Fruit fly (Drosophila melanogaster) whole organism, embryonic: Measurements from ENCODE around the gene Hsp22.

Source experiments
- Antp ChIP-seq: fragments of 200-800 bp; sonication (Bioruptor generic); optimal IDR thresholded peaks from 3 replicates; lab custom pipeline; 2016; ENCODE audit warnings: missing biosample characterization, missing genetic modification characterization
- B-H1 ChIP-seq: fragments of 200-800 bp; sonication (Bioruptor generic); IDR thresholded peaks from 3 replicates; pipeline ENCODE4 v1.3.6; 2022; ENCODE audit warnings: missing biosample characterization, missing genetic modification characterization
- BtbVII ChIP-seq: fragments of 200-800 bp; sonication (Bioruptor generic); optimal IDR thresholded peaks from 3 replicates; lab custom pipeline; 2017; ENCODE audit warnings: missing biosample characterization, mild to moderate bottlenecking, missing genetic modification characterization
- CG10543 ChIP-seq: fragments of 200-800 bp; sonication (Bioruptor generic); optimal IDR thresholded peaks from 3 replicates; lab custom pipeline; 2017; ENCODE audit warnings: missing biosample characterization, mild to moderate bottlenecking, missing genetic modification characterization, moderate library complexity
- CG16813 ChIP-seq: fragments of 200-800 bp; sonication (Bioruptor generic); IDR thresholded peaks from 3 replicates; pipeline ENCODE4 v1.3.6; 2022; ENCODE audit warnings: missing biosample characterization, missing genetic modification characterization; ENCODE audit not compliant: partially characterized antibody
- CG16863 ChIP-seq: fragments of 200-800 bp; sonication (Bioruptor generic); optimal IDR thresholded peaks from 3 replicates; lab custom pipeline; 2016; ENCODE audit warnings: missing biosample characterization, missing genetic modification characterization
- CG18262 ChIP-seq: fragments of 200-800 bp; optimal IDR thresholded peaks from 3 replicates; lab custom pipeline; 2019; ENCODE audit warnings: missing biosample characterization, mild to moderate bottlenecking, missing genetic modification characterization, moderate library complexity
- CG1832 ChIP-seq: fragments of 200-800 bp; sonication (Bioruptor generic); optimal IDR thresholded peaks from 2 replicates; lab custom pipeline; 2017; ENCODE audit warnings: missing biosample characterization, mild to moderate bottlenecking, missing genetic modification characterization, inconsistent platforms
- CG31224 ChIP-seq: fragments of 200-800 bp; sonication (Bioruptor generic); IDR thresholded peaks from 2 replicates; pipeline ENCODE4 v1.3.6; 2022; ENCODE audit warnings: missing biosample characterization, missing genetic modification characterization
- CG32767 ChIP-seq: fragments of 200-800 bp; sonication (Bioruptor generic); IDR thresholded peaks from 2 replicates; pipeline ENCODE4 v1.3.6; 2022; ENCODE audit warnings: missing biosample characterization, missing genetic modification characterization
- CG33213 ChIP-seq: fragments of 200-800 bp; sonication (Bioruptor generic); optimal IDR thresholded peaks from 3 replicates; lab custom pipeline; 2016; ENCODE audit warnings: missing biosample characterization, missing genetic modification characterization
- CG3407 ChIP-seq: fragments of 200-800 bp; sonication (Bioruptor generic); optimal IDR thresholded peaks from 2 replicates; lab custom pipeline; 2018; ENCODE audit warnings: missing biosample characterization, mild to moderate bottlenecking, missing genetic modification characterization
- CG34376 ChIP-seq: fragments of 200-800 bp; sonication (Bioruptor generic); optimal IDR thresholded peaks from 2 replicates; lab custom pipeline; 2018; ENCODE audit warnings: missing biosample characterization, mild to moderate bottlenecking, missing genetic modification characterization
- CG6813 ChIP-seq: fragments of 200-800 bp; sonication (Bioruptor generic); optimal IDR thresholded peaks from 2 replicates; lab custom pipeline; 2017; ENCODE audit warnings: missing biosample characterization, missing genetic modification characterization, mild to moderate bottlenecking, moderate library complexity, missing genetic modification reagents
- CG7372 ChIP-seq: fragments of 200-800 bp; sonication (Bioruptor generic); IDR thresholded peaks from 2 replicates; pipeline ENCODE4 v1.3.6; 2022; ENCODE audit warnings: missing biosample characterization, missing genetic modification characterization
- CG7745 ChIP-seq: fragments of 200-800 bp; sonication (Bioruptor generic); optimal IDR thresholded peaks from 2 replicates; lab custom pipeline; 2018; ENCODE audit warnings: missing biosample characterization, mild to moderate bottlenecking, missing genetic modification characterization, moderate library complexity
- CG7928 ChIP-seq: fragments of 200-800 bp; sonication (Bioruptor generic); optimal IDR thresholded peaks from 2 replicates; lab custom pipeline; 2017; ENCODE audit warnings: missing biosample characterization, mild to moderate bottlenecking, missing genetic modification characterization
- CG8924 ChIP-seq: fragments of 200-800 bp; optimal IDR thresholded peaks from 3 replicates; lab custom pipeline; 2019; ENCODE audit warnings: missing biosample characterization, mild to moderate bottlenecking, missing genetic modification characterization, moderate library complexity
- CG9609 ChIP-seq: fragments of 200-800 bp; sonication (Bioruptor generic); optimal IDR thresholded peaks from 3 replicates; lab custom pipeline; 2016; ENCODE audit warnings: missing biosample characterization, missing genetic modification characterization
- CG9727 ChIP-seq: fragments of 200-800 bp; sonication (Bioruptor generic); optimal IDR thresholded peaks from 3 replicates; lab custom pipeline; 2017; ENCODE audit warnings: missing biosample characterization, mild to moderate bottlenecking, missing genetic modification characterization
- D ChIP-seq, 2 experiments: fragments of 200-800 bp in 1 of 2; fragments of >200 bp in 1 of 2; sonication (Bioruptor generic) in 1 of 2; optimal IDR thresholded peaks; 2 replicates in 1 of 2; 3 replicates in 1 of 2; lab custom pipeline; 2017; ENCODE audit warnings: mild to moderate bottlenecking in 1 of 2, missing biosample characterization in 1 of 2, missing genetic modification characterization in 1 of 2, missing genetic modification reagents in 1 of 2
- Dip3 ChIP-seq: fragments of 200-800 bp; sonication (Bioruptor generic); optimal IDR thresholded peaks from 3 replicates; lab custom pipeline; 2016; ENCODE audit warnings: missing biosample characterization, missing genetic modification characterization
- HLH3B ChIP-seq: fragments of 200-800 bp; sonication (Bioruptor generic); IDR thresholded peaks from 2 replicates; pipeline ENCODE4 v1.3.6; 2022; ENCODE audit warnings: missing biosample characterization, missing genetic modification characterization
- Hr51 ChIP-seq, 2 experiments: fragments of 200-800 bp; sonication (Bioruptor generic); optimal IDR thresholded peaks; 2 replicates in 1 of 2; 3 replicates in 1 of 2; lab custom pipeline; 2016 to 2018; ENCODE audit warnings: missing biosample characterization in 2 of 2, missing genetic modification characterization in 2 of 2, mild to moderate bottlenecking in 1 of 2, moderate library complexity in 1 of 2
- Myb ChIP-seq: fragments of 200-800 bp; sonication (Bioruptor generic); optimal IDR thresholded peaks from 2 replicates; lab custom pipeline; 2016; ENCODE audit warnings: missing biosample characterization, missing genetic modification characterization
- Nf-YA ChIP-seq: fragments of 200-800 bp; sonication (Bioruptor generic); IDR thresholded peaks from 2 replicates; pipeline ENCODE4 v1.3.6; 2022; ENCODE audit warnings: missing biosample characterization, missing genetic modification characterization
- Nf-YC ChIP-seq: fragments of 200-800 bp; optimal IDR thresholded peaks from 3 replicates; lab custom pipeline; 2019; ENCODE audit warnings: missing biosample characterization, mild to moderate bottlenecking, missing genetic modification characterization, moderate library complexity
- Sin3A ChIP-seq: fragments of >200 bp; optimal IDR thresholded peaks from 2 replicates; lab custom pipeline; 2018
- Sox102F ChIP-seq: fragments of 200-800 bp; sonication (Bioruptor generic); optimal IDR thresholded peaks from 2 replicates; lab custom pipeline; 2018; ENCODE audit warnings: missing biosample characterization, mild to moderate bottlenecking, missing genetic modification characterization, moderate library complexity
- Trl ChIP-seq, 3 experiments: fragments of >200 bp in 2 of 3; fragments of 200-800 bp in 1 of 3; sonication (Bioruptor generic) in 1 of 3; optimal IDR thresholded peaks; 2 replicates in 1 of 3; 3 replicates in 2 of 3; lab custom pipeline; 2016 to 2017; ENCODE audit warnings: missing biosample characterization in 1 of 3, missing genetic modification characterization in 1 of 3
- ab ChIP-seq: fragments of 200-800 bp; sonication (Bioruptor generic); optimal IDR thresholded peaks from 2 replicates; lab custom pipeline; 2016; ENCODE audit warnings: missing biosample characterization, missing genetic modification characterization
- bsh ChIP-seq, 2 experiments: fragments of 200-800 bp; sonication (Bioruptor generic); optimal IDR thresholded peaks; 2 replicates each; lab custom pipeline; 2017 to 2018; ENCODE audit warnings: mild to moderate bottlenecking in 2 of 2, missing biosample characterization in 2 of 2, missing genetic modification characterization in 2 of 2, moderate library complexity in 1 of 2
- cwo ChIP-seq: fragments of 200-800 bp; sonication (Bioruptor generic); optimal IDR thresholded peaks from 3 replicates; lab custom pipeline; 2017; ENCODE audit warnings: missing biosample characterization, missing genetic modification characterization, mild to moderate bottlenecking, moderate library complexity, missing genetic modification reagents
- dmrt99B ChIP-seq: fragments of 200-800 bp; sonication (Bioruptor generic); optimal IDR thresholded peaks from 2 replicates; lab custom pipeline; 2018; ENCODE audit warnings: missing biosample characterization, mild to moderate bottlenecking, missing genetic modification characterization, moderate library complexity
- eve ChIP-seq, 2 experiments: fragments of >200 bp; optimal IDR thresholded peaks; 2 replicates each; lab custom pipeline; 2017; ENCODE audit warnings: missing biosample characterization in 2 of 2, missing genetic modification characterization in 2 of 2
- exex ChIP-seq: fragments of 200-800 bp; sonication (Bioruptor generic); optimal IDR thresholded peaks from 4 replicates; lab custom pipeline; 2018; ENCODE audit warnings: missing biosample characterization, mild to moderate bottlenecking, missing genetic modification characterization, moderate library complexity
- h ChIP-seq: fragments of >200 bp; optimal IDR thresholded peaks from 2 replicates; lab custom pipeline; 2017
- mam ChIP-seq: fragments of 200-800 bp; sonication (Bioruptor generic); optimal IDR thresholded peaks from 3 replicates; lab custom pipeline; 2016; ENCODE audit warnings: missing biosample characterization, missing genetic modification characterization
- nmo ChIP-seq: fragments of 200-800 bp; sonication (Bioruptor generic); optimal IDR thresholded peaks from 2 replicates; lab custom pipeline; 2018; ENCODE audit warnings: missing biosample characterization, mild to moderate bottlenecking, missing genetic modification characterization, moderate library complexity
- pb ChIP-seq: fragments of 200-800 bp; sonication (Bioruptor generic); optimal IDR thresholded peaks from 3 replicates; lab custom pipeline; 2016; ENCODE audit warnings: missing biosample characterization, missing genetic modification characterization
- phol ChIP-seq: fragments of 200-800 bp; sonication (Bioruptor generic); optimal IDR thresholded peaks from 3 replicates; lab custom pipeline; 2018; ENCODE audit warnings: missing biosample characterization, mild to moderate bottlenecking, missing genetic modification characterization, moderate library complexity
- salm ChIP-seq: fragments of 200-800 bp; sonication (Bioruptor generic); optimal IDR thresholded peaks from 2 replicates; lab custom pipeline; 2018; ENCODE audit warnings: missing biosample characterization, mild to moderate bottlenecking, missing genetic modification characterization
- schlank ChIP-seq: fragments of 200-800 bp; sonication (Bioruptor generic); optimal IDR thresholded peaks from 2 replicates; lab custom pipeline; 2018; ENCODE audit warnings: missing biosample characterization, mild to moderate bottlenecking, missing genetic modification characterization
- seq ChIP-seq: fragments of 200-800 bp; sonication (Bioruptor generic); IDR thresholded peaks from 2 replicates; pipeline ENCODE4 v1.3.6; 2022; ENCODE audit warnings: missing biosample characterization, missing genetic modification characterization
- stc ChIP-seq: fragments of 200-800 bp; sonication (Bioruptor generic); IDR thresholded peaks from 2 replicates; pipeline ENCODE4 v1.3.6; 2022; ENCODE audit warnings: missing biosample characterization, missing genetic modification characterization
- sug ChIP-seq: fragments of 200-800 bp; optimal IDR thresholded peaks from 2 replicates; lab custom pipeline; 2019; ENCODE audit warnings: missing biosample characterization, mild to moderate bottlenecking, missing genetic modification characterization, moderate library complexity
- tup ChIP-seq: fragments of 200-800 bp; sonication (Bioruptor generic); optimal IDR thresholded peaks from 2 replicates; lab custom pipeline; 2016; ENCODE audit warnings: missing biosample characterization, mild to moderate bottlenecking, missing genetic modification characterization, moderate library complexity
- yki ChIP-seq: fragments of >200 bp; optimal IDR thresholded peaks from 3 replicates; lab custom pipeline; 2018

The Hsp22 gene

dm6 chr3L:9401354-9402156 is 28.8 kb downstream of the Hsp22 start (continued):
- no peak for TF ChIP-seq Nf-YC
- TF ChIP-seq CG10543 (GFP tag; lab: Kevin White, UChicago) = no peak
- TF ChIP-seq exex = peak; percentile 26
- TF ChIP-seq yki (lab: Kevin White, UChicago) = peak; percentile 55
- no peak for TF ChIP-seq schlank (tag; lab: Kevin White, UChicago)
- TF ChIP-seq dmrt99B (tag; lab: Kevin White, UChicago) = no peak
- TF ChIP-seq ab (GFP tag; lab: Kevin White, UChicago) = no peak
- TF ChIP-seq Dip3 = no peak
- TF ChIP-seq salm = no peak
- no peak for TF ChIP-seq Myb (GFP tag; lab: Kevin White, UChicago)
- TF ChIP-seq h (lab: Kevin White, UChicago) = no peak
- peak; percentile 76 for TF ChIP-seq sug (tag; lab: Kevin White, UChicago)
- TF ChIP-seq CG16813 (GFP tag; lab: Robert Waterston, UW) = no peak
- TF ChIP-seq CG6813 = no peak
- peak; percentile 91 to 96 for TF ChIP-seq Trl (optimal IDR thresholded peaks at IDR 0.05; lab: Kevin White, UChicago)
- peak; percentile 40 for TF ChIP-seq Trl (GFP tag; optimal IDR thresholded peaks at IDR 0.05; lab: Kevin White, UChicago)
- peak in 1 of 2 experiments; percentile 12 for TF ChIP-seq bsh (GFP tag; optimal IDR thresholded peaks at IDR 0.05; lab: Kevin White, UChicago)
- peak; percentile 85 for TF ChIP-seq CG1832 (GFP tag; lab: Kevin White, UChicago)
- no peak for TF ChIP-seq Antp
- no peak for TF ChIP-seq B-H1 (GFP tag; lab: Robert Waterston, UW)
- no peak for TF ChIP-seq CG7745 (tag; lab: Kevin White, UChicago)
- no peak for TF ChIP-seq HLH3B
- no peak for TF ChIP-seq CG7928 (GFP tag; lab: Kevin White, UChicago)
- TF ChIP-seq Hr51 (GFP tag; optimal IDR thresholded peaks at IDR 0.05; lab: Kevin White, UChicago) = no peak
- no peak for TF ChIP-seq Nf-YA (GFP tag; lab: Robert Waterston, UW)
- TF ChIP-seq seq (GFP tag; lab: Robert Waterston, UW) = peak; percentile 49; the same call in 1 of the 2 replicates
- no peak for TF ChIP-seq Sox102F (GFP tag; lab: Kevin White, UChicago)
- TF ChIP-seq Sin3A (lab: Kevin White, UChicago) = no peak
- TF ChIP-seq tup (GFP tag; lab: Kevin White, UChicago) = no peak
- TF ChIP-seq CG33213 (GFP tag; lab: Kevin White, UChicago) = no peak
- no peak for TF ChIP-seq CG9727
- no peak for TF ChIP-seq CG7372 (GFP tag; lab: Robert Waterston, UW)
- no peak for TF ChIP-seq nmo (GFP tag; lab: Kevin White, UChicago)
- TF ChIP-seq cwo = peak; percentile 13
- TF ChIP-seq CG9609 (GFP tag; lab: Kevin White, UChicago) = no peak
- peak; percentile 6 for TF ChIP-seq D (optimal IDR thresholded peaks at IDR 0.05; lab: Kevin White, UChicago)
- TF ChIP-seq D (GFP tag; optimal IDR thresholded peaks at IDR 0.05; lab: Kevin White, UChicago) = no peak
- peak in 1 of 2 experiments; percentile 85 for TF ChIP-seq eve (GFP tag; optimal IDR thresholded peaks at IDR 0.05; lab: Kevin White, UChicago)
- TF ChIP-seq CG18262 = no peak
- TF ChIP-seq mam (GFP tag; lab: Kevin White, UChicago) = no peak
- TF ChIP-seq CG8924 (tag; lab: Kevin White, UChicago) = peak; percentile 20
- TF ChIP-seq CG32767 (GFP tag; lab: Robert Waterston, UW) = peak; percentile 22; the same call in 1 of the 2 replicates
- TF ChIP-seq phol = no peak
- TF ChIP-seq CG31224 (GFP tag; lab: Robert Waterston, UW) = no peak
- no peak for TF ChIP-seq CG16863 (GFP tag; lab: Kevin White, UChicago)
- TF ChIP-seq CG3407 = no peak
- peak; percentile 85 for TF ChIP-seq BtbVII (GFP tag; lab: Kevin White, UChicago)
- TF ChIP-seq CG34376 (GFP tag; lab: Kevin White, UChicago) = peak; percentile 10
- TF ChIP-seq pb (GFP tag; lab: Kevin White, UChicago) = no peak
- peak; percentile 13; the same call in 1 of the 2 replicates for TF ChIP-seq stc (GFP tag; lab: Robert Waterston, UW)
